Worm (Caenorhabditis elegans): Measurements from ENCODE around the gene pgp-10.

- no peak for TF ChIP-seq nhr-237 (tag; optimal IDR thresholded peaks at IDR 0.05)
- TF ChIP-seq elt-3 (tag; optimal IDR thresholded peaks at IDR 0.05), result no peak
- TF ChIP-seq mab-5 (tag; optimal IDR thresholded peaks at IDR 0.05), result no peak
- no peak for TF ChIP-seq snpc-4 (tag; optimal IDR thresholded peaks at IDR 0.05)
- TF ChIP-seq ztf-11 (tag; optimal IDR thresholded peaks at IDR 0.05), result no peak
- no peak for TF ChIP-seq nhr-76 (tag; optimal IDR thresholded peaks at IDR 0.05)
- TF ChIP-seq elt-1 (tag; optimal IDR thresholded peaks at IDR 0.05; ENCODE audit: borderline replicate concordance, insufficient read depth), result no peak
- TF ChIP-seq unc-62 (GFP tag; optimal IDR thresholded peaks at IDR 0.05), result no peak
- no peak for TF ChIP-seq lin-13 (tag; optimal IDR thresholded peaks at IDR 0.05)
Measured at ce11 chrX:7128615-7129014, 30.2 kb upstream of the pgp-10 start.
